Worm (Caenorhabditis elegans) whole organism, young adult: ENCODE results near the gene nep-15.

Experiments
- B0019.2 ChIP-seq: fragments of 200-800 bp; sonication (Bioruptor generic); conservative IDR thresholded peaks from 2 replicates; pipeline ENCODE4 v1.3.6; 2022; ENCODE audit warnings: missing genetic modification reagents, missing genetic modification characterization, missing compliant biosample characterization
- C17E4.6 ChIP-seq: fragments of 200-800 bp; sonication (Bioruptor generic); IDR thresholded peaks from 2 replicates; pipeline ENCODE4 v1.3.6; 2022; ENCODE audit warnings: missing genetic modification reagents, missing genetic modification characterization, missing compliant biosample characterization
- D2030.7 ChIP-seq: fragments of 200-800 bp; sonication (Bioruptor generic); IDR thresholded peaks from 2 replicates; pipeline ENCODE4 v1.3.6; 2022; ENCODE audit warnings: missing genetic modification reagents, missing genetic modification characterization, missing compliant biosample characterization
- F23B12.7 ChIP-seq: sonication (generic microtip); optimal IDR thresholded peaks from 2 replicates; lab custom pipeline; 2017; ENCODE audit warnings: missing genetic modification characterization, mild to moderate bottlenecking, missing compliant biosample characterization, antibody characterized with exemption, moderate library complexity; ENCODE audit not compliant: insufficient read depth
- F33H1.4 ChIP-seq: fragments of 200-800 bp; sonication (Bioruptor generic); IDR thresholded peaks from 2 replicates; pipeline ENCODE4 v1.3.6; 2022; ENCODE audit warnings: missing genetic modification reagents, missing genetic modification characterization, missing compliant biosample characterization
- F49E8.2 ChIP-seq: sonication (generic microtip); optimal IDR thresholded peaks from 3 replicates; lab custom pipeline; 2017; ENCODE audit warnings: missing genetic modification characterization, mild to moderate bottlenecking, missing compliant biosample characterization, antibody characterized with exemption, moderate library complexity; ENCODE audit not compliant: insufficient read depth
- F55B11.4 ChIP-seq: sonication (generic microtip); optimal IDR thresholded peaks from 2 replicates; lab custom pipeline; 2016; ENCODE audit warnings: missing compliant biosample characterization, missing genetic modification characterization, borderline replicate concordance; ENCODE audit not compliant: insufficient read depth
- K11D2.4 ChIP-seq: fragments of 200-800 bp; sonication (Bioruptor generic); IDR thresholded peaks from 2 replicates; pipeline ENCODE4 v1.3.6; 2022; ENCODE audit warnings: missing genetic modification reagents, missing genetic modification characterization, missing compliant biosample characterization
- Y53G8AR.9 ChIP-seq: fragments of 200-800 bp; sonication (Bioruptor generic); conservative IDR thresholded peaks from 2 replicates; pipeline ENCODE4 v1.3.6; 2022; ENCODE audit warnings: missing genetic modification reagents, missing genetic modification characterization, missing compliant biosample characterization
- Y56A3A.18 ChIP-seq: fragments of 200-800 bp; sonication (Bioruptor generic); IDR thresholded peaks from 2 replicates; pipeline ENCODE4 v1.3.6; 2022; ENCODE audit warnings: missing genetic modification reagents, missing genetic modification characterization, missing compliant biosample characterization
- Y79H2A.3 ChIP-seq: fragments of 200-800 bp; sonication (Bioruptor generic); conservative IDR thresholded peaks from 2 replicates; pipeline ENCODE4 v1.3.6; 2022; ENCODE audit warnings: missing genetic modification reagents, missing genetic modification characterization, missing compliant biosample characterization
- Y95B8A.8 ChIP-seq: fragments of 200-800 bp; sonication (Bioruptor generic); IDR thresholded peaks from 2 replicates; pipeline ENCODE4 v1.3.6; 2022; ENCODE audit warnings: missing genetic modification reagents, missing genetic modification characterization, missing compliant biosample characterization
- ZK185.1 ChIP-seq: sonication (generic microtip); optimal IDR thresholded peaks from 2 replicates; lab custom pipeline; 2016; ENCODE audit warnings: mild to moderate bottlenecking, missing genetic modification characterization, missing compliant biosample characterization; ENCODE audit not compliant: poor library complexity, severe bottlenecking
- aptf-2 ChIP-seq: fragments of 200-800 bp; sonication (Bioruptor generic); conservative IDR thresholded peaks from 2 replicates; pipeline ENCODE4 v1.3.6; 2022; ENCODE audit warnings: missing genetic modification reagents, missing genetic modification characterization, missing compliant biosample characterization
- atf-7 ChIP-seq: sonication (generic microtip); optimal IDR thresholded peaks from 2 replicates; lab custom pipeline; 2017; ENCODE audit warnings: mild to moderate bottlenecking, missing genetic modification characterization, missing compliant biosample characterization
- attf-6 ChIP-seq: fragments of 200-800 bp; sonication (Bioruptor generic); IDR thresholded peaks from 2 replicates; pipeline ENCODE4 v1.3.6; 2022; ENCODE audit warnings: missing genetic modification reagents, missing genetic modification characterization, missing compliant biosample characterization
- cebp-1 ChIP-seq, 2 experiments: fragments of 200-800 bp in 1 of 2; sonication (Bioruptor generic) in 1 of 2; sonication (generic microtip) in 1 of 2; IDR thresholded peaks in 1 of 2; optimal IDR thresholded peaks in 1 of 2; 2 replicates each; pipeline versions ENCODE4 v1.3.6 to Lab custom; 2017 to 2022; ENCODE audit warnings: missing compliant biosample characterization in 2 of 2, missing genetic modification characterization in 2 of 2, mild to moderate bottlenecking in 1 of 2, missing genetic modification reagents in 1 of 2, moderate library complexity in 1 of 2
- ceh-27 ChIP-seq: fragments of 200-800 bp; sonication (Bioruptor generic); optimal IDR thresholded peaks from 2 replicates; lab custom pipeline; 2018; ENCODE audit warnings: mild to moderate bottlenecking, missing genetic modification characterization, moderate library complexity, missing compliant biosample characterization
- ceh-40 ChIP-seq: fragments of 200-800 bp; sonication (Bioruptor generic); IDR thresholded peaks from 2 replicates; pipeline ENCODE4 v1.3.6; 2022; ENCODE audit warnings: missing genetic modification characterization, missing compliant biosample characterization
- chd-7 ChIP-seq: sonication (generic microtip); optimal IDR thresholded peaks from 2 replicates; lab custom pipeline; 2016; ENCODE audit warnings: mild to moderate bottlenecking, missing genetic modification characterization, moderate library complexity, missing compliant biosample characterization
- dox-1 ChIP-seq: fragments of 200-800 bp; sonication (Bioruptor generic); IDR thresholded peaks from 2 replicates; pipeline ENCODE4 v1.3.6; 2022; ENCODE audit warnings: missing genetic modification reagents, missing genetic modification characterization, missing compliant biosample characterization
- egrh-3 ChIP-seq: fragments of 200-800 bp; sonication (Bioruptor generic); IDR thresholded peaks from 2 replicates; pipeline ENCODE4 v1.3.6; 2022; ENCODE audit warnings: missing genetic modification reagents, missing genetic modification characterization, missing compliant biosample characterization
- him-1 ChIP-seq: sonication (generic microtip); optimal IDR thresholded peaks from 2 replicates; lab custom pipeline; 2016; ENCODE audit warnings: missing genotype, missing genetic modification reagents, missing genetic modification characterization, missing compliant biosample characterization
- hlh-12 ChIP-seq: sonication (generic microtip); optimal IDR thresholded peaks from 2 replicates; lab custom pipeline; 2016; ENCODE audit warnings: missing genetic modification characterization, missing compliant biosample characterization
- hmg-1.2 ChIP-seq: fragments of 200-800 bp; sonication (Bioruptor generic); IDR thresholded peaks from 2 replicates; pipeline ENCODE4 v1.3.6; 2022; ENCODE audit warnings: missing genetic modification reagents, missing genetic modification characterization, missing compliant biosample characterization
- hmg-20 ChIP-seq: fragments of 200-800 bp; sonication (Bioruptor generic); IDR thresholded peaks from 2 replicates; pipeline ENCODE4 v1.3.6; 2022; ENCODE audit warnings: missing genetic modification reagents, missing genetic modification characterization, missing compliant biosample characterization
- hsf-1 ChIP-seq: fragments of 200-800 bp; sonication (Bioruptor generic); IDR thresholded peaks from 2 replicates; pipeline ENCODE4 v1.3.6; 2022; ENCODE audit warnings: missing genetic modification reagents, missing genetic modification characterization, missing compliant biosample characterization
- lin-26 ChIP-seq: fragments of 200-800 bp; sonication (Bioruptor generic); IDR thresholded peaks from 2 replicates; pipeline ENCODE4 v1.3.6; 2022; ENCODE audit warnings: missing genetic modification reagents, missing genetic modification characterization, missing compliant biosample characterization
- lin-35 ChIP-seq, 3 experiments: fragments of 150-350 bp in 2 of 3; sonication (generic microtip) in 1 of 3; optimal IDR thresholded peaks; 2 replicates each; lab custom pipeline; 2014 to 2018; ENCODE audit warnings: missing biosample characterization in 3 of 3, missing genetic modification characterization in 3 of 3, missing genetic modification reagents in 3 of 3
- lsl-1 ChIP-seq: fragments of 200-800 bp; sonication (Bioruptor generic); optimal IDR thresholded peaks from 2 replicates; lab custom pipeline; 2018; ENCODE audit warnings: mild to moderate bottlenecking, missing genetic modification characterization, moderate library complexity, missing compliant biosample characterization
- mes-4 ChIP-seq: sonication (generic microtip); optimal IDR thresholded peaks from 2 replicates; lab custom pipeline; 2016; ENCODE audit warnings: missing genotype, missing genetic modification characterization, missing compliant biosample characterization
- mxl-1 ChIP-seq: sonication (generic microtip); optimal IDR thresholded peaks from 2 replicates; lab custom pipeline; 2016; ENCODE audit warnings: missing genetic modification characterization, missing compliant biosample characterization
- nhr-120 ChIP-seq: fragments of 200-800 bp; sonication (Bioruptor generic); IDR thresholded peaks from 2 replicates; pipeline ENCODE4 v1.3.6; 2022; ENCODE audit warnings: missing genetic modification characterization, missing compliant biosample characterization
- nhr-80 ChIP-seq: sonication (generic microtip); optimal IDR thresholded peaks from 2 replicates; lab custom pipeline; 2016; ENCODE audit warnings: missing genetic modification characterization, missing compliant biosample characterization
- rpc-1 ChIP-seq, 2 experiments: fragments of 150-350 bp in 1 of 2; sonication (generic microtip) in 1 of 2; optimal IDR thresholded peaks; 2 replicates each; lab custom pipeline; 2014 to 2018; ENCODE audit warnings: missing biosample characterization in 1 of 2, missing genetic modification characterization in 1 of 2, missing genetic modification reagents in 1 of 2, missing genotype in 1 of 2
- sdz-38 ChIP-seq: sonication (generic microtip); optimal IDR thresholded peaks from 2 replicates; lab custom pipeline; 2016; ENCODE audit warnings: missing genotype, missing genetic modification characterization, missing compliant biosample characterization
- snpc-1.1 ChIP-seq: sonication (generic microtip); optimal IDR thresholded peaks from 2 replicates; lab custom pipeline; 2017; ENCODE audit warnings: missing genetic modification characterization, mild to moderate bottlenecking, missing compliant biosample characterization, antibody characterized with exemption, moderate library complexity, missing genotype, missing genetic modification reagents; ENCODE audit not compliant: insufficient read depth
- somi-1 ChIP-seq: fragments of 200-800 bp; sonication (Bioruptor generic); optimal IDR thresholded peaks from 2 replicates; lab custom pipeline; 2018; ENCODE audit warnings: mild to moderate bottlenecking, missing genetic modification characterization, missing compliant biosample characterization
- tbx-9 ChIP-seq: sonication (generic microtip); optimal IDR thresholded peaks from 2 replicates; lab custom pipeline; 2016; ENCODE audit warnings: borderline replicate concordance, missing genetic modification characterization, inconsistent platforms, missing compliant biosample characterization
- tlf-1 ChIP-seq: fragments of 200-800 bp; sonication (Bioruptor generic); optimal IDR thresholded peaks from 2 replicates; lab custom pipeline; 2018; ENCODE audit warnings: mild to moderate bottlenecking, missing genetic modification characterization, missing compliant biosample characterization
- zim-3 ChIP-seq: sonication (generic microtip); optimal IDR thresholded peaks from 2 replicates; lab custom pipeline; 2017; ENCODE audit warnings: mild to moderate bottlenecking, missing genetic modification characterization, moderate library complexity, missing compliant biosample characterization
- ztf-26 ChIP-seq: sonication (generic microtip); optimal IDR thresholded peaks from 2 replicates; lab custom pipeline; 2017; ENCODE audit warnings: missing genetic modification characterization, missing compliant biosample characterization
- ztf-28 ChIP-seq: fragments of 200-800 bp; sonication (Bioruptor generic); IDR thresholded peaks from 2 replicates; pipeline ENCODE4 v1.3.6; 2022; ENCODE audit warnings: missing genetic modification reagents, missing genetic modification characterization, missing compliant biosample characterization
- ztf-6 ChIP-seq: fragments of 200-800 bp; sonication (Bioruptor generic); IDR thresholded peaks from 2 replicates; pipeline ENCODE4 v1.3.6; 2022; ENCODE audit warnings: missing genetic modification reagents, missing genetic modification characterization, missing compliant biosample characterization

Gene nep-15

ce11 chrX:8417727-8418126 lies 45.7 kb downstream of the nep-15 start (continued):
- TF ChIP-seq ceh-27 (no peak), F49E8.2 (tag; lab: Kevin White, UChicago) (no peak), nhr-80 (tag; lab: Kevin White, UChicago) (no peak), him-1 (tag; lab: Kevin White, UChicago) (peak; percentile 28), mes-4 (tag; lab: Kevin White, UChicago) (no peak), K11D2.4 (GFP tag; lab: Robert Waterston, UW) (no peak), D2030.7 (GFP tag; lab: Robert Waterston, UW) (peak; percentile 60), snpc-1.1 (no peak), ZK185.1 (tag; lab: Kevin White, UChicago) (no peak), F55B11.4 (tag; lab: Kevin White, UChicago) (no peak), sdz-38 (tag; lab: Kevin White, UChicago) (no peak), atf-7 (tag; lab: Kevin White, UChicago) (no peak), ztf-28 (GFP tag; lab: Robert Waterston, UW) (no peak), dox-1 (GFP tag; lab: Robert Waterston, UW) (no peak)

ce11 chrX:8418382-8418781 lies 46.4 kb downstream of the nep-15 start, which contains the start of gene spp-13:
Gene spp-13, minus strand, starts transcription at chrX:8418524.
- TF ChIP-seq cebp-1 (GFP tag; IDR thresholded peaks at IDR 0.05; lab: Robert Waterston, UW), result no peak
- TF ChIP-seq cebp-1 (tag; optimal IDR thresholded peaks at IDR 0.05; lab: Kevin White, UChicago), result no peak
- TF ChIP-seq F33H1.4 (GFP tag; lab: Robert Waterston, UW), result no peak

DNA sequence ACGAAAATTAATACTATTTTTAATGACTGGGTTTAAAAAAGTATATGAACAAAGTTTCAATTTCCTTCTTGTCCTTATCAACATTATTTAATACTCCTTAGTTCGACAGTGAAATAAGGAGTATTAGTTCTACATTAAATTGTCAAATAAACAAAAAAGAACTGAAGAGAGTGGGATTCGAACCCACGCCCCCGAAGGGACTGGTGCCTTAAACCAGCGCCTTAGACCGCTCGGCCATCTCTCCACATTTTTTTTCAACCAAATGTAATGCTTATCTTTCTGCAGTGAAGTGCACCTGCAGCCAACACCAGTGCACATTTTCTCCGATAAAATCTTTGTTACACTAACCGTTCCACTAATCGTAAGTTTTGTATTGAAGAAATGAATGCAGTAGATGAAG lies 47.2 kb downstream of the nep-15 start:
- TF ChIP-seq him-1 (tag; lab: Kevin White, UChicago), result peak; percentile 31
- no peak for TF ChIP-seq mxl-1
- no peak for TF ChIP-seq ceh-40 (GFP tag; lab: Robert Waterston, UW)
- TF ChIP-seq F23B12.7 (tag; lab: Kevin White, UChicago), result no peak
- TF ChIP-seq Y79H2A.3, result no peak
- no peak for TF ChIP-seq zim-3 (tag; lab: Kevin White, UChicago)
- no peak for TF ChIP-seq hlh-12 (tag; lab: Kevin White, UChicago)
- peak; percentile 65 for TF ChIP-seq hmg-1.2 (GFP tag; lab: Robert Waterston, UW)
- no peak for TF ChIP-seq somi-1
- no peak for TF ChIP-seq hmg-20 (GFP tag; lab: Robert Waterston, UW)
- no peak for TF ChIP-seq B0019.2
- TF ChIP-seq ztf-6 (GFP tag; lab: Robert Waterston, UW), result no peak
- TF ChIP-seq attf-6 (GFP tag; lab: Robert Waterston, UW), result no peak
- TF ChIP-seq tlf-1 (GFP tag; lab: Kevin White, UChicago), result no peak
- no peak for TF ChIP-seq C17E4.6
- no peak for TF ChIP-seq Y95B8A.8
- 0 out of 2 replicates have a peak, but pooled peaks have one; percentile 26 for TF ChIP-seq egrh-3 (GFP tag; lab: Robert Waterston, UW)
- peak; percentile 8 for TF ChIP-seq ZK185.1 (tag; lab: Kevin White, UChicago)
- TF ChIP-seq nhr-120 (GFP tag; lab: Robert Waterston, UW), result no peak
- TF ChIP-seq lin-35 (GFP tag; optimal IDR thresholded peaks at IDR 0.05; lab: Kevin White, UChicago), result no peak
- TF ChIP-seq Y56A3A.18 (GFP tag; lab: Robert Waterston, UW), result 0 out of 2 replicates have a peak, but pooled peaks have one; percentile 24
- no peak for TF ChIP-seq lsl-1
- peak; percentile 64 for TF ChIP-seq D2030.7 (GFP tag; lab: Robert Waterston, UW)
- no peak for TF ChIP-seq tbx-9 (tag; lab: Kevin White, UChicago)
- no peak for TF ChIP-seq hsf-1
- peak; percentile 67 for TF ChIP-seq rpc-1 (optimal IDR thresholded peaks at IDR 0.05; lab: Kevin White, UChicago)
- TF ChIP-seq rpc-1 (tag; optimal IDR thresholded peaks at IDR 0.05; lab: Kevin White, UChicago), result peak; percentile 82
- no peak for TF ChIP-seq F33H1.4 (GFP tag; lab: Robert Waterston, UW)
- no peak for TF ChIP-seq Y53G8AR.9
- no peak for TF ChIP-seq ztf-26 (tag; lab: Kevin White, UChicago)
- TF ChIP-seq lin-26 (GFP tag; lab: Robert Waterston, UW), result peak; percentile 69; the same call in 1 of the 2 replicates
- no peak for TF ChIP-seq aptf-2 (GFP tag; lab: Robert Waterston, UW)
- no peak for TF ChIP-seq chd-7
